Fruit fly (Drosophila melanogaster): Measurements from ENCODE around the gene CG8814.

dm6 chr2L:2851589-2851988 is 23.1 kb upstream of the CG8814 start:
- TF ChIP-seq CG9948 (tag; optimal IDR thresholded peaks at IDR 0.05): no peak
- no peak for TF ChIP-seq CG14655 (GFP tag; optimal IDR thresholded peaks at IDR 0.05)
- no peak for TF ChIP-seq CG4496 (GFP tag; IDR thresholded peaks at IDR 0.05)
- TF ChIP-seq EcR (GFP tag; optimal IDR thresholded peaks at IDR 0.05): no peak
- TF ChIP-seq CG15710 (tag; optimal IDR thresholded peaks at IDR 0.05): no peak
- no peak for TF ChIP-seq Pif1A (GFP tag; optimal IDR thresholded peaks at IDR 0.05)
- no peak for TF ChIP-seq fd96Ca (GFP tag; IDR thresholded peaks at IDR 0.05)
- TF ChIP-seq CG8159 (tag; optimal IDR thresholded peaks at IDR 0.05): no peak
- TF ChIP-seq Snoo (tag; optimal IDR thresholded peaks at IDR 0.05): no peak
- TF ChIP-seq Pif1B (GFP tag; optimal IDR thresholded peaks at IDR 0.05): no peak
